Worm (Caenorhabditis elegans) whole organism, L2 larva: ENCODE data around the gene C10B5.3.

Experiments
- ama-1 ChIP-seq: fragments of 150-350 bp; optimal IDR thresholded peaks from 2 replicates; lab custom pipeline; 2018; ENCODE audit warnings: inconsistent platforms
- blmp-1 ChIP-seq: sonication (generic microtip); optimal IDR thresholded peaks from 2 replicates; lab custom pipeline; 2017; ENCODE audit warnings: missing genetic modification characterization, mild to moderate bottlenecking, missing compliant biosample characterization, antibody characterized with exemption, moderate library complexity; ENCODE audit not compliant: insufficient read depth
- egl-27 ChIP-seq: sonication (generic microtip); optimal IDR thresholded peaks from 3 replicates; lab custom pipeline; 2017; ENCODE audit warnings: missing biosample characterization, missing genetic modification reagents, missing genetic modification characterization
- nhr-11 ChIP-seq: fragments of 150-350 bp; optimal IDR thresholded peaks from 2 replicates; lab custom pipeline; 2014; ENCODE audit warnings: missing biosample characterization, missing genetic modification characterization
- unc-39 ChIP-seq: fragments of 150-350 bp; optimal IDR thresholded peaks from 2 replicates; lab custom pipeline; 2014; ENCODE audit warnings: missing biosample characterization, missing genetic modification characterization
- unc-62 ChIP-seq: fragments of 150-350 bp; optimal IDR thresholded peaks from 2 replicates; lab custom pipeline; 2014; ENCODE audit warnings: missing biosample characterization, missing genetic modification reagents, missing genetic modification characterization

DNA sequence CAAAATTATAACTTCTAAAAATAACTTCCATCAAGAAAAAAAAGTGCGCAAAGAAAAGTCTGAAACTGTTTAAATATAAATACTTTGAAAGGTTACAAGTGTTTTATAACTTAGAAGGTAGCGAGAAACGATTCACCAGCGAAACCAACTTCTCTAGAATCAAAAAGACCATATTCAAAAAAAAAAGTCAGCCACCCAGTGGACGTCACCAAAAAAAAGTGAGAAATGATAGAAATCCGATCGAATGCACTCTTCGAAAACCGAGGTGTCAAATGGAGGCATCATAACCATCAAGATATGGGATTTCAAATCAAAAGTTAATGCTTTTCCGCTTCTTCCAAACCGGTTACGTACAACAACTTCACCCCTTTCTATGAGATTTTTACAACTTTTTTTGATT, 1.5 kb downstream of the C10B5.3 start:
- TF ChIP-seq unc-62 (GFP tag; lab: Kevin White, UChicago): no peak
- TF ChIP-seq ama-1 (lab: Kevin White, UChicago): no peak
- TF ChIP-seq egl-27 (tag; lab: Kevin White, UChicago): no peak
- no peak for TF ChIP-seq nhr-11
- no peak for TF ChIP-seq unc-39 (tag; lab: Kevin White, UChicago)
- no peak for TF ChIP-seq blmp-1 (tag; lab: Kevin White, UChicago)
